Fruit fly (Drosophila melanogaster) S2 (cell line): ENCODE measurements around the gene CG3534.
A peak's percentile ranks its signal among the peaks of the same experiment; 100 is the strongest.

Experiments
- CG8478 ChIP-seq: fragments of >200 bp; optimal IDR thresholded peaks from 2 replicates; lab custom pipeline; 2018
- CTCF ChIP-seq, 2 experiments: fragments of >200 bp; optimal IDR thresholded peaks; 2 replicates each; lab custom pipeline; 2018

dm6 chr3R:16977745-16978305 lies 18.4 kb upstream of the CG3534 start, which contains the start of gene Actn3:
- TF ChIP-seq CG8478 (lab: Kevin White, UChicago) = no peak
- peak in 1 of 2 experiments; percentile 63 for TF ChIP-seq CTCF (optimal IDR thresholded peaks at IDR 0.05; lab: Kevin White, UChicago)
